Worm (Caenorhabditis elegans) whole organism, L2 larva: ENCODE data around the gene srt-15.

ENCODE experiments used
- C34F6.9 ChIP-seq: fragments of 150-350 bp; optimal IDR thresholded peaks from 2 replicates; lab custom pipeline; 2014; ENCODE audit warnings: missing biosample characterization, missing genetic modification characterization
- R02D3.7 ChIP-seq: fragments of 150-350 bp; optimal IDR thresholded peaks from 2 replicates; lab custom pipeline; 2014; ENCODE audit warnings: missing biosample characterization, missing genetic modification characterization
- ceh-16 ChIP-seq: fragments of 150-350 bp; optimal IDR thresholded peaks from 2 replicates; lab custom pipeline; 2014; ENCODE audit warnings: missing biosample characterization, missing genetic modification characterization
- fos-1 ChIP-seq: fragments of 150-350 bp; optimal IDR thresholded peaks from 2 replicates; lab custom pipeline; 2014; ENCODE audit warnings: missing biosample characterization, missing genetic modification characterization
- lin-13 ChIP-seq: fragments of 150-350 bp; optimal IDR thresholded peaks from 2 replicates; lab custom pipeline; 2014; ENCODE audit warnings: missing biosample characterization, missing genetic modification reagents, missing genetic modification characterization
- mbf-1 ChIP-seq: sonication (generic microtip); optimal IDR thresholded peaks from 2 replicates; lab custom pipeline; 2017; ENCODE audit warnings: missing biosample characterization, missing genetic modification characterization
- nhr-12 ChIP-seq: fragments of 150-350 bp; optimal IDR thresholded peaks from 2 replicates; lab custom pipeline; 2014; ENCODE audit warnings: missing biosample characterization, missing genetic modification characterization
- nhr-23 ChIP-seq: fragments of 150-350 bp; optimal IDR thresholded peaks from 2 replicates; lab custom pipeline; 2014; ENCODE audit warnings: missing biosample characterization, missing genetic modification reagents, missing genetic modification characterization
- nhr-237 ChIP-seq: fragments of 150-350 bp; optimal IDR thresholded peaks from 2 replicates; lab custom pipeline; 2014; ENCODE audit warnings: missing biosample characterization, missing genetic modification characterization
- nhr-6 ChIP-seq: fragments of 150-350 bp; optimal IDR thresholded peaks from 2 replicates; lab custom pipeline; 2014; ENCODE audit warnings: missing biosample characterization, missing genetic modification characterization
- nhr-77 ChIP-seq: fragments of 150-350 bp; optimal IDR thresholded peaks from 2 replicates; lab custom pipeline; 2014; ENCODE audit warnings: missing biosample characterization, missing genetic modification characterization
- sem-4 ChIP-seq: fragments of 150-350 bp; optimal IDR thresholded peaks from 2 replicates; lab custom pipeline; 2014; ENCODE audit warnings: missing biosample characterization, missing genetic modification reagents, missing genetic modification characterization
- skn-1 ChIP-seq: sonication (generic microtip); optimal IDR thresholded peaks from 2 replicates; lab custom pipeline; 2017; ENCODE audit warnings: missing biosample characterization, missing genetic modification characterization
- sma-9 ChIP-seq, 2 experiments: fragments of 150-350 bp in 1 of 2; sonication (generic microtip) in 1 of 2; optimal IDR thresholded peaks; 2 replicates each; lab custom pipeline; 2014 to 2016; ENCODE audit warnings: missing genetic modification characterization in 2 of 2, mild to moderate bottlenecking in 1 of 2, missing biosample characterization in 1 of 2, missing compliant biosample characterization in 1 of 2, missing genetic modification reagents in 1 of 2, moderate library complexity in 1 of 2
- zag-1 ChIP-seq: fragments of 150-350 bp; optimal IDR thresholded peaks from 2 replicates; lab custom pipeline; 2014; ENCODE audit warnings: missing biosample characterization, missing genetic modification characterization
- ztf-1 ChIP-seq: fragments of 200-800 bp; sonication (Bioruptor generic); conservative IDR thresholded peaks from 2 replicates; pipeline ENCODE4 v1.3.6; 2022; ENCODE audit warnings: missing genetic modification characterization, missing compliant biosample characterization
- ztf-11 ChIP-seq: sonication (generic microtip); optimal IDR thresholded peaks from 2 replicates; lab custom pipeline; 2017; ENCODE audit warnings: missing biosample characterization, missing genetic modification characterization

srt-15 gene

DNA sequence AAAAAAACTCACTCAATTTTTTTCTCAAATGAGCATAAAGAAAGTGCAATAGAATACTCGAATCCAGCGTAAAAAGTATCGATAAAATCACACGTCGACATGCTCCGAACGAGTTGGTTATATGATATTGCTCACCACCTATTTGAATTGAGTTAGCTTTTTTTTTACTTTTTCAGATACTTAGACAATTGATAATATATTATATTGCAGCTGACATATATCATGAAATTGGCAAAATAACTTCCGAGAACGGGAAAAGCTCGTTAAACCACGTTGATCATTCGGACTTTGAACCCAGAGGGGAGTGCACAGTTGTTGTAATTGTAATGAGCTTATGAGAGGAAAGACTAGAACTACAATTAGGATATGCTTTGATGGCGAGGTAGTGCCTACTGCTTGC is 51.5 kb downstream of the srt-15 start, which contains the start of gene srw-136:
Gene srw-136 (minus strand): TSS at position 101 of the 400 bp plus-strand sequence.
- no peak for TF ChIP-seq fos-1
- no peak for TF ChIP-seq nhr-77 (tag; lab: Kevin White, UChicago)
- TF ChIP-seq nhr-237 (tag; lab: Kevin White, UChicago): no peak
- no peak for TF ChIP-seq ztf-1 (GFP tag; lab: Robert Waterston, UW)
- no peak for TF ChIP-seq zag-1 (tag; lab: Kevin White, UChicago)
- no peak for TF ChIP-seq ztf-11 (tag; lab: Kevin White, UChicago)
- TF ChIP-seq nhr-23: no peak
- TF ChIP-seq ceh-16 (tag; lab: Kevin White, UChicago): no peak
- TF ChIP-seq lin-13 (GFP tag; lab: Kevin White, UChicago): no peak
- TF ChIP-seq nhr-6 (tag; lab: Kevin White, UChicago): no peak
- no peak for TF ChIP-seq mbf-1 (tag; lab: Kevin White, UChicago)
- TF ChIP-seq sem-4: no peak
- no peak for TF ChIP-seq skn-1 (tag; lab: Kevin White, UChicago)
- no peak for TF ChIP-seq sma-9 (GFP tag; optimal IDR thresholded peaks at IDR 0.05; lab: Kevin White, UChicago)
- TF ChIP-seq sma-9 (tag; optimal IDR thresholded peaks at IDR 0.05; lab: Kevin White, UChicago): no peak
- no peak for TF ChIP-seq nhr-12 (tag; lab: Kevin White, UChicago)
- no peak for TF ChIP-seq R02D3.7 (tag; lab: Kevin White, UChicago)
- TF ChIP-seq C34F6.9 (tag; lab: Kevin White, UChicago): no peak
